Worm (Caenorhabditis elegans) whole organism, L1 larva: Measurements from ENCODE around the gene Y42A5A.5.
A peak's percentile ranks its signal among the peaks of the same experiment; 100 is the strongest.

Source experiments
- C16A3.4 ChIP-seq: fragments of 150-350 bp; optimal IDR thresholded peaks from 2 replicates; lab custom pipeline; 2014; ENCODE audit warnings: missing biosample characterization, missing genetic modification characterization
- F16B12.6 ChIP-seq: fragments of 150-350 bp; optimal IDR thresholded peaks from 2 replicates; lab custom pipeline; 2014; ENCODE audit warnings: missing biosample characterization, missing genetic modification characterization
- aly-2 ChIP-seq: fragments of 150-350 bp; optimal IDR thresholded peaks from 2 replicates; lab custom pipeline; 2014; ENCODE audit warnings: missing biosample characterization, missing genetic modification characterization
- ama-1 ChIP-seq: fragments of 150-350 bp; optimal IDR thresholded peaks from 2 replicates; lab custom pipeline; 2014
- blmp-1 ChIP-seq: fragments of 150-350 bp; optimal IDR thresholded peaks from 2 replicates; lab custom pipeline; 2014; ENCODE audit warnings: missing biosample characterization, missing genetic modification characterization
- ceh-63 ChIP-seq: fragments of 200-800 bp; sonication (Bioruptor generic); optimal IDR thresholded peaks from 2 replicates; lab custom pipeline; 2018; ENCODE audit warnings: mild to moderate bottlenecking, missing genetic modification characterization, missing compliant biosample characterization
- ceh-82 ChIP-seq, 3 experiments: fragments of 150-350 bp in 1 of 3; sonication (generic microtip) in 2 of 3; optimal IDR thresholded peaks; 2 replicates each; lab custom pipeline; 2014 to 2017; ENCODE audit warnings: missing biosample characterization in 3 of 3, missing genetic modification characterization in 3 of 3
- ces-1 ChIP-seq: fragments of 150-350 bp; optimal IDR thresholded peaks from 2 replicates; lab custom pipeline; 2014; ENCODE audit warnings: missing biosample characterization, missing genetic modification reagents, missing genetic modification characterization
- efl-1 ChIP-seq, 4 experiments: fragments of 150-350 bp; optimal IDR thresholded peaks in 3 of 4; peaks in 1 of 4; 1 replicate in 1 of 4; 2 replicates in 3 of 4; lab custom pipeline; 2014; ENCODE audit warnings: missing biosample characterization in 2 of 4, missing genetic modification characterization in 2 of 4, missing genetic modification reagents in 2 of 4
- efl-3 ChIP-seq: fragments of 200-800 bp; sonication (Bioruptor generic); optimal IDR thresholded peaks from 2 replicates; lab custom pipeline; 2018; ENCODE audit warnings: mild to moderate bottlenecking, missing genetic modification characterization, missing compliant biosample characterization
- egl-13 ChIP-seq: sonication (generic microtip); optimal IDR thresholded peaks from 2 replicates; lab custom pipeline; 2016; ENCODE audit warnings: missing genotype, missing genetic modification reagents, missing genetic modification characterization, missing compliant biosample characterization
- egl-27 ChIP-seq, 2 experiments: fragments of 150-350 bp in 1 of 2; sonication (generic microtip); optimal IDR thresholded peaks; 3 replicates each; lab custom pipeline; 2017 to 2018; ENCODE audit warnings: missing biosample characterization in 2 of 2, missing genetic modification characterization in 2 of 2, missing genetic modification reagents in 2 of 2
- elt-2 ChIP-seq: sonication (generic microtip); optimal IDR thresholded peaks from 2 replicates; lab custom pipeline; 2016; ENCODE audit warnings: missing genetic modification characterization, mild to moderate bottlenecking, inconsistent platforms, missing compliant biosample characterization, missing genetic modification reagents
- elt-3 ChIP-seq, 6 experiments: fragments of 150-350 bp in 1 of 6; sonication (generic microtip); optimal IDR thresholded peaks; 2 replicates each; lab custom pipeline; 2017 to 2018; ENCODE audit warnings: missing biosample characterization in 6 of 6, missing genetic modification characterization in 6 of 6, inconsistent platforms in 1 of 6
- fkh-10 ChIP-seq: sonication (generic microtip); optimal IDR thresholded peaks from 2 replicates; lab custom pipeline; 2017; ENCODE audit warnings: missing biosample characterization, missing genetic modification reagents, missing genetic modification characterization
- fkh-4 ChIP-seq: sonication (generic microtip); optimal IDR thresholded peaks from 2 replicates; lab custom pipeline; 2016; ENCODE audit warnings: missing compliant biosample characterization, missing genetic modification characterization, borderline replicate concordance
- fos-1 ChIP-seq: fragments of 150-350 bp; optimal IDR thresholded peaks from 2 replicates; lab custom pipeline; 2014; ENCODE audit warnings: missing biosample characterization, missing genetic modification characterization
- grh-1 ChIP-seq: fragments of 200-800 bp; sonication (Bioruptor generic); IDR thresholded peaks from 2 replicates; pipeline ENCODE4 v1.3.6; 2022; ENCODE audit warnings: missing genetic modification reagents, missing genetic modification characterization, missing compliant biosample characterization
- jun-1 ChIP-seq: fragments of 150-350 bp; optimal IDR thresholded peaks from 2 replicates; lab custom pipeline; 2014; ENCODE audit warnings: missing biosample characterization, missing genetic modification reagents, missing genetic modification characterization
- lin-13 ChIP-seq: fragments of 150-350 bp; optimal IDR thresholded peaks from 2 replicates; lab custom pipeline; 2014; ENCODE audit warnings: missing biosample characterization, missing genetic modification reagents, missing genetic modification characterization
- lin-14 ChIP-seq: fragments of 200-800 bp; sonication (Bioruptor generic); optimal IDR thresholded peaks from 2 replicates; lab custom pipeline; 2018; ENCODE audit warnings: mild to moderate bottlenecking, missing genetic modification characterization, moderate library complexity, missing compliant biosample characterization
- lin-15B ChIP-seq: fragments of 150-350 bp; sonication (generic microtip); optimal IDR thresholded peaks from 3 replicates; lab custom pipeline; 2014; ENCODE audit warnings: missing biosample characterization, missing genetic modification characterization
- lin-39 ChIP-seq: fragments of 150-350 bp; optimal IDR thresholded peaks from 2 replicates; lab custom pipeline; 2014; ENCODE audit warnings: missing biosample characterization, missing genetic modification reagents, missing genetic modification characterization
- lsy-2 ChIP-seq, 2 experiments: fragments of 150-350 bp; optimal IDR thresholded peaks; 2 replicates each; lab custom pipeline; 2014; ENCODE audit warnings: missing biosample characterization in 2 of 2, missing genetic modification characterization in 2 of 2
- mdl-1 ChIP-seq, 2 experiments: fragments of 150-350 bp; optimal IDR thresholded peaks; 2 replicates each; lab custom pipeline; 2014 to 2017; ENCODE audit warnings: missing biosample characterization in 2 of 2, missing genetic modification characterization in 2 of 2, inconsistent platforms in 1 of 2
- mef-2 ChIP-seq: fragments of 150-350 bp; optimal IDR thresholded peaks from 2 replicates; lab custom pipeline; 2014; ENCODE audit warnings: missing biosample characterization, missing genetic modification characterization
- nhr-11 ChIP-seq: fragments of 150-350 bp; optimal IDR thresholded peaks from 2 replicates; lab custom pipeline; 2014; ENCODE audit warnings: missing biosample characterization, missing genetic modification characterization
- nhr-12 ChIP-seq: sonication (generic microtip); optimal IDR thresholded peaks from 2 replicates; lab custom pipeline; 2017; ENCODE audit warnings: missing biosample characterization, missing genetic modification characterization
- nhr-20 ChIP-seq: sonication (generic microtip); optimal IDR thresholded peaks from 2 replicates; lab custom pipeline; 2016; ENCODE audit warnings: mild to moderate bottlenecking, missing genetic modification characterization, missing compliant biosample characterization
- nhr-28 ChIP-seq: fragments of 150-350 bp; optimal IDR thresholded peaks from 2 replicates; lab custom pipeline; 2014; ENCODE audit warnings: missing biosample characterization, missing genetic modification characterization
- nhr-71 ChIP-seq: sonication (generic microtip); optimal IDR thresholded peaks from 2 replicates; lab custom pipeline; 2016; ENCODE audit warnings: mild to moderate bottlenecking, missing genetic modification characterization, moderate library complexity, missing compliant biosample characterization
- nhr-76 ChIP-seq: sonication (generic microtip); optimal IDR thresholded peaks from 2 replicates; lab custom pipeline; 2017; ENCODE audit warnings: missing biosample characterization, missing genetic modification characterization
- nhr-77 ChIP-seq: fragments of 150-350 bp; optimal IDR thresholded peaks from 2 replicates; lab custom pipeline; 2014; ENCODE audit warnings: missing biosample characterization, missing genetic modification characterization
- nhr-85 ChIP-seq: sonication (generic microtip); peaks from one replicate; lab custom pipeline; 2016; ENCODE audit warnings: missing genetic modification characterization, inconsistent platforms, missing compliant biosample characterization
- nhr-90 ChIP-seq: sonication (generic microtip); optimal IDR thresholded peaks from 2 replicates; lab custom pipeline; 2016; ENCODE audit warnings: mild to moderate bottlenecking, missing genetic modification characterization, missing compliant biosample characterization; ENCODE audit not compliant: poor library complexity
- pag-3 ChIP-seq: sonication (generic microtip); optimal IDR thresholded peaks from 2 replicates; lab custom pipeline; 2017; ENCODE audit warnings: missing genetic modification characterization, mild to moderate bottlenecking, missing compliant biosample characterization, antibody characterized with exemption, borderline replicate concordance; ENCODE audit not compliant: insufficient read depth
- pax-3 ChIP-seq: fragments of 200-800 bp; sonication (Bioruptor generic); optimal IDR thresholded peaks from 2 replicates; lab custom pipeline; 2018; ENCODE audit warnings: mild to moderate bottlenecking, missing genetic modification characterization, moderate library complexity, missing compliant biosample characterization
- pqm-1 ChIP-seq: sonication (generic microtip); optimal IDR thresholded peaks from 3 replicates; lab custom pipeline; 2017; ENCODE audit warnings: missing biosample characterization, missing genetic modification characterization
- snu-23 ChIP-seq: sonication (generic microtip); optimal IDR thresholded peaks from 2 replicates; lab custom pipeline; 2016; ENCODE audit warnings: missing genetic modification characterization, missing compliant biosample characterization
- sptf-1 ChIP-seq: fragments of 150-350 bp; optimal IDR thresholded peaks from 2 replicates; lab custom pipeline; 2014; ENCODE audit warnings: missing biosample characterization, missing genetic modification characterization
- unc-130 ChIP-seq: fragments of 150-350 bp; optimal IDR thresholded peaks from 2 replicates; lab custom pipeline; 2017; ENCODE audit warnings: missing biosample characterization, missing genetic modification characterization, inconsistent platforms
- unc-30 ChIP-seq: sonication (generic microtip); optimal IDR thresholded peaks from 2 replicates; lab custom pipeline; 2017; ENCODE audit warnings: missing biosample characterization, missing genetic modification characterization
- unc-62 ChIP-seq: fragments of 150-350 bp; optimal IDR thresholded peaks from 2 replicates; lab custom pipeline; 2014; ENCODE audit warnings: missing biosample characterization, missing genetic modification reagents, missing genetic modification characterization
- xbp-1 ChIP-seq: sonication (generic microtip); optimal IDR thresholded peaks from 2 replicates; lab custom pipeline; 2016; ENCODE audit warnings: missing genetic modification characterization, missing compliant biosample characterization
- zip-4 ChIP-seq: fragments of 200-800 bp; sonication (Bioruptor generic); optimal IDR thresholded peaks from 2 replicates; lab custom pipeline; 2018; ENCODE audit warnings: mild to moderate bottlenecking, missing genetic modification characterization, moderate library complexity, missing compliant biosample characterization
- ztf-11 ChIP-seq, 2 experiments: sonication (generic microtip); optimal IDR thresholded peaks; 2 replicates each; lab custom pipeline; 2016 to 2017; ENCODE audit warnings: missing genetic modification characterization in 2 of 2, missing biosample characterization in 1 of 2, missing compliant biosample characterization in 1 of 2

Gene Y42A5A.5

ce11 chrV:11087519-11087998 lies 22.0 kb downstream of the Y42A5A.5 start, which contains the start of gene Y42A5A.1:
Gene Y42A5A.1, plus strand, starts transcription at chrV:11087948.
- TF ChIP-seq lin-14 (peak; percentile 31), grh-1 (GFP tag; lab: Robert Waterston, UW) (0 out of 2 replicates have a peak, but pooled peaks have one; percentile 22), blmp-1 (tag; lab: Kevin White, UChicago) (peak; percentile 49), ceh-82 (tag; optimal IDR thresholded peaks at IDR 0.05; lab: Kevin White, UChicago) (no peak), nhr-85 (tag; lab: Kevin White, UChicago) (peak; percentile 96), ztf-11 (tag; optimal IDR thresholded peaks at IDR 0.05; lab: Kevin White, UChicago) (no peak), F16B12.6 (tag; lab: Kevin White, UChicago) (no peak), lsy-2 (tag; optimal IDR thresholded peaks at IDR 0.05; lab: Kevin White, UChicago) (peak in 1 of 2 experiments; percentile 24), ces-1 (GFP tag; lab: Kevin White, UChicago) (no peak)

- peak; percentile 17 for TF ChIP-seq nhr-90 (tag; lab: Kevin White, UChicago)
- no peak for TF ChIP-seq egl-13
- peak; percentile 32 for TF ChIP-seq lin-14
- TF ChIP-seq efl-1 (optimal IDR thresholded peaks at IDR 0.05; lab: Kevin White, UChicago): no peak
- peak in 1 of 2 experiments; percentile 39 for TF ChIP-seq efl-1 (GFP tag; optimal IDR thresholded peaks at IDR 0.05 in 1 of 2; lab: Kevin White, UChicago)
- TF ChIP-seq nhr-77 (tag; lab: Kevin White, UChicago): no peak
- no peak for TF ChIP-seq C16A3.4 (tag; lab: Kevin White, UChicago)
- TF ChIP-seq nhr-20 (tag; lab: Kevin White, UChicago): peak; percentile 40
- TF ChIP-seq jun-1 (tag; lab: Kevin White, UChicago): no peak
- peak; percentile 3 for TF ChIP-seq blmp-1 (tag; lab: Kevin White, UChicago)
- TF ChIP-seq nhr-71 (tag; lab: Kevin White, UChicago): peak; percentile 8
- peak; percentile 99 for TF ChIP-seq elt-2
- peak in 2 of 6 experiments; percentile 67 to 75 for TF ChIP-seq elt-3 (tag; optimal IDR thresholded peaks at IDR 0.05; lab: Kevin White, UChicago)
- TF ChIP-seq efl-3 (GFP tag; lab: Kevin White, UChicago): no peak
These were observed 22.4 kb downstream of the Y42A5A.5 start for ce11 chrV:11087119-11087518.

- TF ChIP-seq ceh-82 (tag; optimal IDR thresholded peaks at IDR 0.05; lab: Kevin White, UChicago): peak in 2 of 3 experiments; percentile 24 to 42
- TF ChIP-seq unc-62 (GFP tag; lab: Kevin White, UChicago): no peak
- TF ChIP-seq fos-1 (tag; lab: Kevin White, UChicago): peak; percentile 10
- TF ChIP-seq fkh-10 (GFP tag; lab: Kevin White, UChicago): no peak
- no peak for TF ChIP-seq nhr-85 (tag; lab: Kevin White, UChicago)
- TF ChIP-seq fkh-4 (tag; lab: Kevin White, UChicago): peak; percentile 12
- peak; percentile 20 for TF ChIP-seq xbp-1 (tag; lab: Kevin White, UChicago)
- no peak for TF ChIP-seq unc-130
- no peak for TF ChIP-seq pax-3
- no peak for TF ChIP-seq ama-1
- TF ChIP-seq snu-23 (GFP tag; lab: Kevin White, UChicago): peak; percentile 64
- peak; percentile 23 to 60 for TF ChIP-seq lsy-2 (tag; optimal IDR thresholded peaks at IDR 0.05; lab: Kevin White, UChicago)
- peak; percentile 88 for TF ChIP-seq pag-3
- TF ChIP-seq mdl-1 (tag; optimal IDR thresholded peaks at IDR 0.05; lab: Kevin White, UChicago): peak in 1 of 2 experiments; percentile 70
- no peak for TF ChIP-seq zip-4 (GFP tag; lab: Kevin White, UChicago)
- no peak for TF ChIP-seq nhr-12 (tag; lab: Kevin White, UChicago)
- no peak for TF ChIP-seq lin-39
- no peak for TF ChIP-seq mef-2 (tag; lab: Kevin White, UChicago)
- no peak for TF ChIP-seq lin-13 (GFP tag; lab: Kevin White, UChicago)
- TF ChIP-seq nhr-90 (tag; lab: Kevin White, UChicago): no peak
- TF ChIP-seq lin-15B (tag; lab: Kevin White, UChicago): no peak
- peak; percentile 32 for TF ChIP-seq aly-2
- no peak for TF ChIP-seq ztf-11 (tag; optimal IDR thresholded peaks at IDR 0.05; lab: Kevin White, UChicago)
- no peak for TF ChIP-seq ces-1 (GFP tag; lab: Kevin White, UChicago)
- TF ChIP-seq sptf-1 (tag; lab: Kevin White, UChicago): no peak
- no peak for TF ChIP-seq F16B12.6 (tag; lab: Kevin White, UChicago)
- no peak for TF ChIP-seq unc-30 (tag; lab: Kevin White, UChicago)
- peak; percentile 6 to 33 for TF ChIP-seq efl-1 (optimal IDR thresholded peaks at IDR 0.05; lab: Kevin White, UChicago)
- peak in 1 of 2 experiments; percentile 44 for TF ChIP-seq efl-1 (GFP tag; optimal IDR thresholded peaks at IDR 0.05 in 1 of 2; lab: Kevin White, UChicago)
- no peak for TF ChIP-seq pqm-1 (tag; lab: Kevin White, UChicago)
- no peak for TF ChIP-seq nhr-28 (tag; lab: Kevin White, UChicago)
- TF ChIP-seq nhr-11 (tag; lab: Kevin White, UChicago): no peak
- no peak for TF ChIP-seq efl-3 (GFP tag; lab: Kevin White, UChicago)
- TF ChIP-seq ceh-63: no peak
- no peak for TF ChIP-seq nhr-76
- TF ChIP-seq egl-27 (tag; optimal IDR thresholded peaks at IDR 0.05; lab: Kevin White, UChicago): no peak
These were observed 25.9 kb downstream of the Y42A5A.5 start for ce11 chrV:11083691-11084090.
